Worm (Caenorhabditis elegans): ENCODE data around the gene F56A8.9.

ce11 chrIII:13254178-13254725 lies at the start of gene F56A8.9:
- TF ChIP-seq ham-2 (GFP tag; optimal IDR thresholded peaks at IDR 0.05) (no peak), nhr-2 (tag; optimal IDR thresholded peaks at IDR 0.05) (no peak), nhr-28 (tag; optimal IDR thresholded peaks at IDR 0.05) (no peak), ces-1 (GFP tag; optimal IDR thresholded peaks at IDR 0.05) (no peak), unc-62 (GFP tag; optimal IDR thresholded peaks at IDR 0.05) (no peak), mab-5 (tag; optimal IDR thresholded peaks at IDR 0.05) (no peak), sem-2 (GFP tag; optimal IDR thresholded peaks at IDR 0.05) (no peak), lsy-2 (tag; optimal IDR thresholded peaks at IDR 0.05) (no peak), pha-4 (tag; optimal IDR thresholded peaks at IDR 0.05) (peak; percentile 45), unc-39 (tag; optimal IDR thresholded peaks at IDR 0.05) (no peak), M03D4.4 (tag; optimal IDR thresholded peaks at IDR 0.05) (no peak), bed-3 (GFP tag; optimal IDR thresholded peaks at IDR 0.05) (no peak)

Measured in whole organism, mixed stage, embryonic.